Fruit fly (Drosophila melanogaster) whole organism, embryonic: ENCODE results near the gene Mink.

Experiments used
- CG32532 ChIP-seq: fragments of 200-800 bp; sonication (Bioruptor generic); IDR thresholded peaks from 2 replicates; pipeline ENCODE4 v1.3.6; 2022; ENCODE audit warnings: missing biosample characterization, missing genetic modification characterization
- sd ChIP-seq: fragments of 200-800 bp; sonication (Bioruptor generic); optimal IDR thresholded peaks from 3 replicates; lab custom pipeline; 2018; ENCODE audit warnings: missing biosample characterization, mild to moderate bottlenecking, missing genetic modification characterization, moderate library complexity

DNA sequence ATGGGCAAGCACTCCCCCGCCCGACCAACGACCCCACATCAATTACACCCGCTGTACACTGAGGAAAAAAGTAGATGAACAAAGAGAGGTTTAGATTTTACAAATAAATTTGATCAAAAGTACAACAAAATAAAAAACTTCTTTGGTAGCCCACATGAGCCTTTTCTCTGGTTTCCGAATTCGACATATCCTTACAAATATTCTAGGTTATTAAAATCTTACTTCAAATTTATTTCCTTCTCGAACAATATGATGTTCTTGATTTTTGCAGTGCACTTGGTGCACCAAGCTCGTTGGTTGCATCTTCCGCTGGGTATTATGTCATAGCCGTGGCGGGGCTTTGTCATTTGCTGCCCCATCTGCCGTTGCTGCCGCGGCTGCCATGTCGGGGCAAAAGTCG is 15.6 kb upstream of the Mink start:
- TF ChIP-seq sd (tag; lab: Kevin White, UChicago) (no peak), CG32532 (no peak)
